Worm (Caenorhabditis elegans) whole organism, L4 larva: ENCODE measurements around the gene K02E10.6.

Source experiments
- R02D3.7 ChIP-seq: fragments of 150-350 bp; sonication (generic microtip); optimal IDR thresholded peaks from 3 replicates; lab custom pipeline; 2014; ENCODE audit warnings: missing biosample characterization, missing genetic modification characterization
- aly-2 ChIP-seq: sonication (generic microtip); optimal IDR thresholded peaks from 2 replicates; lab custom pipeline; 2018; ENCODE audit warnings: missing biosample characterization, missing genetic modification characterization
- lin-39 ChIP-seq: fragments of 150-350 bp; optimal IDR thresholded peaks from 2 replicates; lab custom pipeline; 2014; ENCODE audit warnings: missing biosample characterization, missing genetic modification reagents, missing genetic modification characterization
- madf-9 ChIP-seq: fragments of 200-800 bp; sonication (Bioruptor generic); conservative IDR thresholded peaks from 2 replicates; pipeline ENCODE4 v1.3.6; 2022; ENCODE audit warnings: missing genetic modification reagents, missing genetic modification characterization, missing compliant biosample characterization
- mdl-1 ChIP-seq, 2 experiments: fragments of 150-350 bp in 1 of 2; sonication (generic microtip) in 1 of 2; optimal IDR thresholded peaks; 2 replicates each; lab custom pipeline; 2014 to 2017; ENCODE audit warnings: missing biosample characterization in 2 of 2, missing genetic modification characterization in 2 of 2
- mep-1 ChIP-seq: fragments of 150-350 bp; sonication (generic microtip); optimal IDR thresholded peaks from 3 replicates; lab custom pipeline; 2014; ENCODE audit warnings: missing biosample characterization, missing genetic modification characterization
- nhr-111 ChIP-seq: fragments of 200-800 bp; sonication (Bioruptor generic); optimal IDR thresholded peaks from 2 replicates; lab custom pipeline; 2018; ENCODE audit warnings: mild to moderate bottlenecking, missing genetic modification characterization, missing compliant biosample characterization
- nhr-76 ChIP-seq: fragments of 150-350 bp; optimal IDR thresholded peaks from 2 replicates; lab custom pipeline; 2014; ENCODE audit warnings: missing biosample characterization, missing genetic modification characterization
- pha-4 ChIP-seq, 2 experiments: fragments of 150-350 bp in 1 of 2; fragments of 200-800 bp in 1 of 2; sonication (Bioruptor generic) in 1 of 2; IDR thresholded peaks in 1 of 2; optimal IDR thresholded peaks in 1 of 2; 2 replicates each; pipeline versions ENCODE4 v1.3.6 to Lab custom; 2014 to 2022; ENCODE audit warnings: missing genetic modification characterization in 2 of 2, missing genetic modification reagents in 2 of 2, missing biosample characterization in 1 of 2, missing compliant biosample characterization in 1 of 2
- pqm-1 ChIP-seq: sonication (generic microtip); optimal IDR thresholded peaks from 2 replicates; lab custom pipeline; 2017; ENCODE audit warnings: missing biosample characterization, missing genetic modification characterization
- snpc-4 ChIP-seq: fragments of 150-350 bp; optimal IDR thresholded peaks from 2 replicates; lab custom pipeline; 2014; ENCODE audit warnings: missing biosample characterization, missing genetic modification characterization

- TF ChIP-seq lin-39 (no peak), nhr-111 (GFP tag; lab: Kevin White, UChicago) (no peak), pha-4 (GFP tag; IDR thresholded peaks at IDR 0.05; lab: Robert Waterston, UW) (no peak), pha-4 (tag; optimal IDR thresholded peaks at IDR 0.05; lab: Kevin White, UChicago) (no peak), madf-9 (GFP tag; lab: Robert Waterston, UW) (no peak), mdl-1 (tag; optimal IDR thresholded peaks at IDR 0.05; lab: Kevin White, UChicago) (no peak), nhr-76 (tag; lab: Kevin White, UChicago) (no peak), mep-1 (tag; lab: Kevin White, UChicago) (no peak), pqm-1 (no peak), aly-2 (tag; lab: Kevin White, UChicago) (no peak), snpc-4 (tag; lab: Kevin White, UChicago) (no peak), R02D3.7 (no peak)
These were observed 29.9 kb downstream of the K02E10.6 start for ce11 chrX:2452716-2453115.
